Worm (Caenorhabditis elegans): ENCODE results near the gene cox-6B.

The cox-6B gene

ce11 chrIII:2781833-2782232 lies 82.4 kb downstream of the cox-6B start:
- TF ChIP-seq R02D3.7 (tag; optimal IDR thresholded peaks at IDR 0.05) (no peak), elt-2 (tag; optimal IDR thresholded peaks at IDR 0.05) (no peak), daf-12 (tag; optimal IDR thresholded peaks at IDR 0.05) (no peak), nhr-76 (tag; optimal IDR thresholded peaks at IDR 0.05) (no peak), egl-5 (tag; optimal IDR thresholded peaks at IDR 0.05) (no peak), hmg-11 (tag; optimal IDR thresholded peaks at IDR 0.05) (no peak), ceh-9 (tag; optimal IDR thresholded peaks at IDR 0.05) (no peak), nfya-1 (tag; optimal IDR thresholded peaks at IDR 0.05; ENCODE audit: insufficient read depth) (no peak), nhr-23 (tag; optimal IDR thresholded peaks at IDR 0.05) (no peak), snpc-4 (tag; optimal IDR thresholded peaks at IDR 0.05) (no peak)

ce11 chrIII:2785840-2786239 lies 86.4 kb downstream of the cox-6B start, which contains the start of gene Y71H2AM.20:
Gene Y71H2AM.20, minus strand, starts transcription at chrIII:2785948.
- TF ChIP-seq ZK546.5 (tag; optimal IDR thresholded peaks at IDR 0.05), result peak; percentile 10
- peak; percentile 56 for TF ChIP-seq ceh-82 (tag; optimal IDR thresholded peaks at IDR 0.05)
- TF ChIP-seq hmg-11 (tag; optimal IDR thresholded peaks at IDR 0.05), result peak; percentile 88
- no peak for TF ChIP-seq nhr-28 (tag; optimal IDR thresholded peaks at IDR 0.05)
- TF ChIP-seq nhr-77 (tag; optimal IDR thresholded peaks at IDR 0.05), result peak; percentile 72
- TF ChIP-seq nhr-237 (tag; optimal IDR thresholded peaks at IDR 0.05), result no peak
- TF ChIP-seq lin-39 (tag; optimal IDR thresholded peaks at IDR 0.05), result peak; percentile 98
- no peak for TF ChIP-seq daf-12 (tag; optimal IDR thresholded peaks at IDR 0.05)
- TF ChIP-seq fkh-2 (tag; optimal IDR thresholded peaks at IDR 0.05), result peak; percentile 23
- TF ChIP-seq jun-1 (tag; optimal IDR thresholded peaks at IDR 0.05), result peak; percentile 91
- peak; percentile 83 for TF ChIP-seq nhr-11 (tag; optimal IDR thresholded peaks at IDR 0.05)
- TF ChIP-seq ceh-16 (tag; optimal IDR thresholded peaks at IDR 0.05), result no peak
- TF ChIP-seq ceh-9 (tag; optimal IDR thresholded peaks at IDR 0.05), result no peak
- TF ChIP-seq egl-27 (tag; optimal IDR thresholded peaks at IDR 0.05), result peak; percentile 81
- peak; percentile 68 for TF ChIP-seq nhr-43 (tag; optimal IDR thresholded peaks at IDR 0.05; ENCODE audit: poor library complexity, severe bottlenecking)
- TF ChIP-seq ztf-4 (tag; optimal IDR thresholded peaks at IDR 0.05), result peak; percentile 75
- TF ChIP-seq unc-62 (GFP tag; optimal IDR thresholded peaks at IDR 0.05), result peak; percentile 73
- TF ChIP-seq eor-1 (tag; optimal IDR thresholded peaks at IDR 0.05), result no peak
- TF ChIP-seq aly-2 (tag; optimal IDR thresholded peaks at IDR 0.05), result no peak
- no peak for TF ChIP-seq unc-39 (tag; optimal IDR thresholded peaks at IDR 0.05)
- TF ChIP-seq tbx-2 (tag; optimal IDR thresholded peaks at IDR 0.05), result peak; percentile 76
- TF ChIP-seq skn-1 (tag; optimal IDR thresholded peaks at IDR 0.05), result peak; percentile 92
- peak; percentile 97 for TF ChIP-seq nhr-23 (tag; optimal IDR thresholded peaks at IDR 0.05)
- TF ChIP-seq ztf-11 (tag; optimal IDR thresholded peaks at IDR 0.05), result peak; percentile 44
- TF ChIP-seq ceh-28 (tag; optimal IDR thresholded peaks at IDR 0.05), result peak; percentile 88
- peak; percentile 82 for TF ChIP-seq elt-2 (tag; optimal IDR thresholded peaks at IDR 0.05)
- TF ChIP-seq fos-1 (tag; optimal IDR thresholded peaks at IDR 0.05), result peak; percentile 90
- TF ChIP-seq mdl-1 (tag; optimal IDR thresholded peaks at IDR 0.05), result no peak
- TF ChIP-seq lsy-12 (tag; optimal IDR thresholded peaks at IDR 0.05), result peak; percentile 91
- peak; percentile 83 for TF ChIP-seq R02D3.7 (tag; optimal IDR thresholded peaks at IDR 0.05)
- no peak for TF ChIP-seq mml-1 (tag; optimal IDR thresholded peaks at IDR 0.05)
- peak in 2 of 3 experiments; percentile 35 to 44 for TF ChIP-seq elt-3 (tag; optimal IDR thresholded peaks at IDR 0.05)
- TF ChIP-seq nhr-12 (tag; optimal IDR thresholded peaks at IDR 0.05), result no peak
- peak; percentile 100 for TF ChIP-seq pha-4 (tag; optimal IDR thresholded peaks at IDR 0.05)
- TF ChIP-seq nfya-1 (tag; optimal IDR thresholded peaks at IDR 0.05; ENCODE audit: insufficient read depth), result peak; percentile 97
- TF ChIP-seq lin-15B (tag; optimal IDR thresholded peaks at IDR 0.05), result peak; percentile 100
- peak; percentile 92 for TF ChIP-seq nhr-25 (tag; optimal IDR thresholded peaks at IDR 0.05)
- no peak for TF ChIP-seq zag-1 (tag; optimal IDR thresholded peaks at IDR 0.05)
- no peak for TF ChIP-seq sea-2 (GFP tag; optimal IDR thresholded peaks at IDR 0.05)
- peak; percentile 91 for TF ChIP-seq fkh-10 (GFP tag; optimal IDR thresholded peaks at IDR 0.05)
- peak; percentile 81 for TF ChIP-seq pqm-1 (tag; optimal IDR thresholded peaks at IDR 0.05)
- TF ChIP-seq elt-1 (tag; optimal IDR thresholded peaks at IDR 0.05), result peak; percentile 51
- TF ChIP-seq ama-1 (optimal IDR thresholded peaks at IDR 0.05), result no peak
- TF ChIP-seq nhr-67 (tag; optimal IDR thresholded peaks at IDR 0.05), result peak; percentile 24
- TF ChIP-seq egl-5 (tag; optimal IDR thresholded peaks at IDR 0.05), result peak; percentile 82
- peak; percentile 60 for TF ChIP-seq nhr-76 (tag; optimal IDR thresholded peaks at IDR 0.05)
- TF ChIP-seq snpc-4 (tag; optimal IDR thresholded peaks at IDR 0.05), result peak; percentile 97
